Worm (Caenorhabditis elegans): Measurements from ENCODE around the gene clec-157.

Gene clec-157

DNA sequence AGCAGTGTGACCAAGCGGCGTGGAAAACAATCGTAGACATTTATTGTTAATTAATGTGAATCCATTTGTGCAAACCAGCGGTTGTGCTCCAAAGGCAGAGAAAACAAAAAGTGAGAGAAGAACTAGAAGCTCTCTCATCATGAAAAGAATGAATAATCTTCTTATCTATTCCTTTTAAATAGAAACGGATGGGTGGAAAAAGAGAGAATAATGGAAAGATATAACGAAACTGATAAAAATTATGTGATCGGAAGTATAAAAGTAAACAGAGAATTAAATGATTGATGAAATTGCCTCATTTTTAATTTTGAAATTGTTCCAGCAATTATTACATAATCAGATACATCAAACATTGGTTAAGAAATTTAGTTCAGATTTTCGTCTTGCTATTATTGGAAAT is 39.2 kb upstream of the clec-157 start, which contains the start of gene clec-5:
TSS of gene clec-5 (minus strand) at position 178 of the 400 bp plus-strand sequence.
- TF ChIP-seq lim-6 (tag; optimal IDR thresholded peaks at IDR 0.05): no peak

DNA sequence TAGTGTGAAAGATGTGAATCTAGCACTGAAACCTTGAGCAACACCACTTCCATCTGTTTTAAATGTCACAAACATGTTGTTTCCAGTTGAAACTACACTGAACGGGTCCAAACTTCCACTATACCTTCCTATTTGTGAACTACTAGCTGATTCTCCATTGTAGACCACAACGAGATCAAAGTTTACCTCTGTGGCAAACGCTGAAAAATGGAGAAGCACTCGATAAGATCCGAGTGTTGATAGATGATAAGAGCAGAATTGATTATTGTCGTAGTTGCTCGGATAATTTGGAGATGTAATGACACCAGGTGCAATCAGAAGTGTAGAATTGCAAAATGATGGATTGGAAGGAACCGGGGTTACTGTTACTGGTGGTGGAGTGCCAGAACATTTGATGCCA is 37.7 kb upstream of the clec-157 start:
- TF ChIP-seq rnt-1 (tag; optimal IDR thresholded peaks at IDR 0.05) (no peak), sdc-2 (tag; optimal IDR thresholded peaks at IDR 0.05) (no peak), hlh-13 (GFP tag; optimal IDR thresholded peaks at IDR 0.05) (no peak), ttx-3 (tag; optimal IDR thresholded peaks at IDR 0.05) (no peak), hlh-30 (tag; optimal IDR thresholded peaks at IDR 0.05; ENCODE audit: insufficient read depth) (no peak), dve-1 (tag; optimal IDR thresholded peaks at IDR 0.05) (no peak), ceh-18 (tag; optimal IDR thresholded peaks at IDR 0.05) (no peak), sox-2 (GFP tag; IDR thresholded peaks at IDR 0.05) (no peak), K02D7.2 (tag; optimal IDR thresholded peaks at IDR 0.05) (no peak), ceh-34 (tag; optimal IDR thresholded peaks at IDR 0.05) (no peak), zip-5 (tag; optimal IDR thresholded peaks at IDR 0.05) (no peak)

ce11 chrIII:4879445-4879844 is 35.2 kb upstream of the clec-157 start, which contains the start of gene C35D10.1:
Gene C35D10.1, plus strand, starts transcription at chrIII:4879745.
- no peak for TF ChIP-seq ceh-9 (tag; optimal IDR thresholded peaks at IDR 0.05)
- TF ChIP-seq pros-1 (tag; optimal IDR thresholded peaks at IDR 0.05): no peak
- TF ChIP-seq ceh-24 (tag; optimal IDR thresholded peaks at IDR 0.05): no peak
- TF ChIP-seq ceh-22 (tag; optimal IDR thresholded peaks at IDR 0.05): no peak
- TF ChIP-seq sdc-2 (tag; optimal IDR thresholded peaks at IDR 0.05): no peak
- no peak for TF ChIP-seq lim-6 (tag; optimal IDR thresholded peaks at IDR 0.05)
- TF ChIP-seq K09A11.1 (tag; optimal IDR thresholded peaks at IDR 0.05; ENCODE audit: insufficient read depth): no peak
- TF ChIP-seq ceh-14 (tag; optimal IDR thresholded peaks at IDR 0.05): no peak
- no peak for TF ChIP-seq eyg-1 (tag; optimal IDR thresholded peaks at IDR 0.05)
- TF ChIP-seq hlh-30 (tag; optimal IDR thresholded peaks at IDR 0.05; ENCODE audit: insufficient read depth): no peak

ce11 chrIII:4878281-4878680 is 34.1 kb upstream of the clec-157 start, which contains the start of the genes tost-1 and arx-6:
Gene tost-1, minus strand, starts transcription at chrIII:4878311.
Gene arx-6, plus strand, starts transcription at chrIII:4878658.
- no peak for TF ChIP-seq unc-55 (GFP tag; optimal IDR thresholded peaks at IDR 0.05)
- TF ChIP-seq fkh-6 (tag; optimal IDR thresholded peaks at IDR 0.05): no peak
- TF ChIP-seq unc-3 (GFP tag; conservative IDR thresholded peaks at IDR 0.05): no peak
- TF ChIP-seq unc-3 (tag; optimal IDR thresholded peaks at IDR 0.05): no peak
- TF ChIP-seq fax-1 (tag; optimal IDR thresholded peaks at IDR 0.05): no peak
- peak; percentile 22 for TF ChIP-seq unc-42 (tag; optimal IDR thresholded peaks at IDR 0.05)
- peak; percentile 21 for TF ChIP-seq elt-2 (tag; optimal IDR thresholded peaks at IDR 0.05)
- TF ChIP-seq nhr-232 (tag; optimal IDR thresholded peaks at IDR 0.05): no peak
- no peak for TF ChIP-seq ttx-3 (tag; optimal IDR thresholded peaks at IDR 0.05)
- TF ChIP-seq T23F11.4 (GFP tag; optimal IDR thresholded peaks at IDR 0.05): no peak

DNA sequence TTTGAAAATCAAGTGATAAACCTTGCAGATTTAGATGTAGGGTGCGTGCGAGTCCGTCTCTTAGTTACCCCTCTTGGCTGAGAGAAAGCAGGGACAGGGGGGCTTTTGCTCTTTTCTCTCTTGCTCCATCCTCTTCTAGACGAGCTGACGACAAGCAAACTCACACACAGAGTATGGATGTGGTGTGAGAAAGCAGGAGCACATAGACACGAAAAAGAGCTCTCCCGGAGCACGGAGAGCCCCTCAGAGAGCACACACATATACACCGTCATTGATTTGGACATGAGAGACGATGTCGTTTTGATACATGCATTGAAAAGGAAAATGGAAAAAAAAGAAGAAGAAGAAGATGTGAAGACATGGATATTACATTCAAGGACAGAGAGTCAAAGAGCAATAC is 31.4 kb upstream of the clec-157 start:
- TF ChIP-seq sox-2 (GFP tag; IDR thresholded peaks at IDR 0.05) (no peak), ceh-31 (tag; optimal IDR thresholded peaks at IDR 0.05) (peak; percentile 24)

DNA sequence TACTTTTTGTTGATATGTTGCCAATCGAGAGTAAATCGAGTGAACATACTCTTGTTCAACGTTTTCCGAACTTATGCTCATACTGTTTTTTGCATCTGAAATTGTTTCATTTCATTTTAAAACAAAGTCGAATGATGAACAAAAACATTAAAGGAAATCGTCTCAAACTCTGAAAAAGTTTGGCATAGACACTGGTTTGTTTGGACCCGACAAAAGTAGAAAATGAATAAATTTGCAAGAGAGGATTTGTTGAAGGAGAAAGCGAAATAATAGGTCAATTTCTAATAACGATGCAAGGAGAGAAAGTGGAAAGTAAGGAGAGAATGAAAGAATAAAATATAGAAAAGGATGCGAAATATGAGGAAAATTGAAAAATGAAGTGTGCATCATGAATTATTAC is 30.4 kb upstream of the clec-157 start, which contains the start of gene C35D10.12:
TSS of gene C35D10.12 (minus strand) at position 101 of the 400 bp plus-strand sequence.
- TF ChIP-seq nfya-1 (tag; optimal IDR thresholded peaks at IDR 0.05): no peak
- TF ChIP-seq hlh-15 (tag; optimal IDR thresholded peaks at IDR 0.05): no peak
- TF ChIP-seq ama-1 (optimal IDR thresholded peaks at IDR 0.05): no peak
- no peak for TF ChIP-seq unc-42 (tag; optimal IDR thresholded peaks at IDR 0.05)
- TF ChIP-seq ceh-48 (tag; optimal IDR thresholded peaks at IDR 0.05): no peak
- no peak for TF ChIP-seq elt-4 (tag; optimal IDR thresholded peaks at IDR 0.05)
- no peak for TF ChIP-seq ceh-34 (tag; optimal IDR thresholded peaks at IDR 0.05)
- no peak for TF ChIP-seq C08G9.2 (tag; optimal IDR thresholded peaks at IDR 0.05)
- TF ChIP-seq ceh-6 (GFP tag; optimal IDR thresholded peaks at IDR 0.05): no peak
